Worm (Caenorhabditis elegans) whole organism, L3 larva: ENCODE results near the gene ins-20.

Experiments used
- R02D3.7 ChIP-seq: fragments of 150-350 bp; optimal IDR thresholded peaks from 2 replicates; lab custom pipeline; 2014; ENCODE audit warnings: missing biosample characterization, missing genetic modification characterization
- ZK546.5 ChIP-seq: sonication (generic microtip); optimal IDR thresholded peaks from 2 replicates; lab custom pipeline; 2017; ENCODE audit warnings: missing biosample characterization, missing genetic modification characterization
- aly-2 ChIP-seq: fragments of 150-350 bp; optimal IDR thresholded peaks from 2 replicates; lab custom pipeline; 2014; ENCODE audit warnings: missing biosample characterization, missing genetic modification characterization
- ama-1 ChIP-seq: fragments of 150-350 bp; optimal IDR thresholded peaks from 2 replicates; lab custom pipeline; 2018
- ceh-16 ChIP-seq: sonication (generic microtip); optimal IDR thresholded peaks from 2 replicates; lab custom pipeline; 2017; ENCODE audit warnings: missing biosample characterization, missing genetic modification characterization
- ceh-82 ChIP-seq: fragments of 150-350 bp; optimal IDR thresholded peaks from 2 replicates; lab custom pipeline; 2014; ENCODE audit warnings: missing biosample characterization, missing genetic modification characterization
- ceh-9 ChIP-seq: sonication (generic microtip); optimal IDR thresholded peaks from 2 replicates; lab custom pipeline; 2018; ENCODE audit warnings: missing biosample characterization, missing genetic modification characterization
- egl-27 ChIP-seq: sonication (generic microtip); optimal IDR thresholded peaks from 4 replicates; lab custom pipeline; 2017; ENCODE audit warnings: missing biosample characterization, missing genetic modification reagents, missing genetic modification characterization
- egl-5 ChIP-seq: fragments of 150-350 bp; optimal IDR thresholded peaks from 2 replicates; lab custom pipeline; 2017; ENCODE audit warnings: missing biosample characterization, missing genetic modification reagents, missing genetic modification characterization, inconsistent platforms
- eor-1 ChIP-seq, 2 experiments: fragments of 150-350 bp; optimal IDR thresholded peaks; 2 replicates each; lab custom pipeline; 2014 to 2018; ENCODE audit warnings: missing biosample characterization in 2 of 2, missing genetic modification characterization in 2 of 2
- fkh-10 ChIP-seq: sonication (generic microtip); optimal IDR thresholded peaks from 2 replicates; lab custom pipeline; 2017; ENCODE audit warnings: missing biosample characterization, missing genetic modification reagents, missing genetic modification characterization
- fkh-2 ChIP-seq: fragments of 150-350 bp; optimal IDR thresholded peaks from 2 replicates; lab custom pipeline; 2014; ENCODE audit warnings: missing biosample characterization, missing genetic modification reagents, missing genetic modification characterization
- fos-1 ChIP-seq: fragments of 150-350 bp; optimal IDR thresholded peaks from 2 replicates; lab custom pipeline; 2014; ENCODE audit warnings: missing biosample characterization, missing genetic modification characterization
- hmg-11 ChIP-seq: sonication (generic microtip); optimal IDR thresholded peaks from 2 replicates; lab custom pipeline; 2016; ENCODE audit warnings: missing genetic modification characterization, missing compliant biosample characterization
- jun-1 ChIP-seq: fragments of 150-350 bp; optimal IDR thresholded peaks from 2 replicates; lab custom pipeline; 2014; ENCODE audit warnings: missing biosample characterization, missing genetic modification reagents, missing genetic modification characterization
- lin-15B ChIP-seq: fragments of 150-350 bp; optimal IDR thresholded peaks from 2 replicates; lab custom pipeline; 2014; ENCODE audit warnings: missing biosample characterization, missing genetic modification characterization
- lin-39 ChIP-seq: fragments of 150-350 bp; optimal IDR thresholded peaks from 2 replicates; lab custom pipeline; 2018; ENCODE audit warnings: missing biosample characterization, missing genetic modification reagents, missing genetic modification characterization
- mml-1 ChIP-seq: fragments of 150-350 bp; sonication (generic microtip); optimal IDR thresholded peaks from 3 replicates; lab custom pipeline; 2014; ENCODE audit warnings: missing biosample characterization, missing genetic modification characterization
- nfya-1 ChIP-seq: sonication (generic microtip); optimal IDR thresholded peaks from 2 replicates; lab custom pipeline; 2017; ENCODE audit warnings: missing genetic modification characterization, mild to moderate bottlenecking, missing compliant biosample characterization, antibody characterized with exemption, moderate library complexity; ENCODE audit not compliant: insufficient read depth
- nhr-11 ChIP-seq: fragments of 150-350 bp; optimal IDR thresholded peaks from 2 replicates; lab custom pipeline; 2014; ENCODE audit warnings: missing biosample characterization, missing genetic modification characterization
- nhr-12 ChIP-seq: fragments of 150-350 bp; optimal IDR thresholded peaks from 2 replicates; lab custom pipeline; 2014; ENCODE audit warnings: missing biosample characterization, missing genetic modification characterization
- nhr-23 ChIP-seq: fragments of 150-350 bp; optimal IDR thresholded peaks from 2 replicates; lab custom pipeline; 2014; ENCODE audit warnings: missing biosample characterization, missing genetic modification reagents, missing genetic modification characterization
- nhr-237 ChIP-seq: fragments of 150-350 bp; optimal IDR thresholded peaks from 2 replicates; lab custom pipeline; 2014; ENCODE audit warnings: missing biosample characterization, missing genetic modification characterization
- nhr-28 ChIP-seq: fragments of 150-350 bp; optimal IDR thresholded peaks from 2 replicates; lab custom pipeline; 2014; ENCODE audit warnings: missing biosample characterization, missing genetic modification characterization
- nhr-77 ChIP-seq: fragments of 150-350 bp; optimal IDR thresholded peaks from 2 replicates; lab custom pipeline; 2014; ENCODE audit warnings: missing biosample characterization, missing genetic modification characterization
- pha-4 ChIP-seq: fragments of 150-350 bp; optimal IDR thresholded peaks from 2 replicates; lab custom pipeline; 2014; ENCODE audit warnings: missing biosample characterization, missing genetic modification reagents, missing genetic modification characterization
- pqm-1 ChIP-seq: fragments of 150-350 bp; optimal IDR thresholded peaks from 2 replicates; lab custom pipeline; 2017; ENCODE audit warnings: missing biosample characterization, missing genetic modification characterization, inconsistent platforms
- sea-2 ChIP-seq: fragments of 150-350 bp; sonication (generic microtip); optimal IDR thresholded peaks from 4 replicates; lab custom pipeline; 2014; ENCODE audit warnings: missing biosample characterization, missing genetic modification reagents, missing genetic modification characterization
- skn-1 ChIP-seq: fragments of 150-350 bp; optimal IDR thresholded peaks from 2 replicates; lab custom pipeline; 2014; ENCODE audit warnings: missing biosample characterization, missing genetic modification characterization
- snpc-4 ChIP-seq: fragments of 150-350 bp; optimal IDR thresholded peaks from 2 replicates; lab custom pipeline; 2014; ENCODE audit warnings: missing biosample characterization, missing genetic modification characterization
- tbx-2 ChIP-seq: sonication (generic microtip); optimal IDR thresholded peaks from 2 replicates; lab custom pipeline; 2016; ENCODE audit warnings: mild to moderate bottlenecking, missing genetic modification characterization, missing compliant biosample characterization
- unc-39 ChIP-seq: sonication (generic microtip); optimal IDR thresholded peaks from 4 replicates; lab custom pipeline; 2017; ENCODE audit warnings: missing biosample characterization, missing genetic modification characterization
- zag-1 ChIP-seq: fragments of 150-350 bp; optimal IDR thresholded peaks from 2 replicates; lab custom pipeline; 2014; ENCODE audit warnings: missing biosample characterization, missing genetic modification characterization
- ztf-11 ChIP-seq: fragments of 150-350 bp; optimal IDR thresholded peaks from 2 replicates; lab custom pipeline; 2014; ENCODE audit warnings: missing biosample characterization, missing genetic modification characterization

The ins-20 gene

ce11 chrII:6010544-6010943 lies at the start of gene ins-20:
TSS of gene ins-20 (plus strand) at chrII:6010844.
- TF ChIP-seq unc-39 (tag; lab: Kevin White, UChicago) = no peak
- TF ChIP-seq ZK546.5 (tag; lab: Kevin White, UChicago) = no peak
- TF ChIP-seq fkh-2 (tag; lab: Kevin White, UChicago) = no peak
- TF ChIP-seq sea-2 (GFP tag; lab: Kevin White, UChicago) = no peak
- no peak for TF ChIP-seq hmg-11
- no peak for TF ChIP-seq fos-1 (tag; lab: Kevin White, UChicago)
- no peak for TF ChIP-seq zag-1 (tag; lab: Kevin White, UChicago)
- TF ChIP-seq mml-1 = no peak

DNA sequence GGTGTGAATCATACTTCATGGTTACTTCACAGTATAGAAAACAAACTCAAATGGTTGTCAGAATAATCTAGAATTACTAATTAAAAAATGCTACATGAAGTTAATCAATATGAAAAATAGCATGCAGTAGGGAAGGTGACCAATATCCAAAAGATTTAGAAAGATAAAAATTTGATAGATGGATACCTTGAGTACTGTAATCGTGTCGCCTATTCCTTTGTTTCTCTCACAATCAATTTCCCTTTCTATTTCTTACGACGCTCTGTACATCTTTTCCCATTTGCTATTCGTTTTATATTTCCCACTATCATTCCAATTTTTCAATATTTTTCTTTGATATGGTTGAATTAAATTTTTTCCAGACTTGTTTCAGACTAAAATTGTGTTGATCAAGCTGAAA lies 49.3 kb upstream of the ins-20 start, which contains the start of gene B0034.7:
TSS of gene B0034.7 (plus strand) at position 301 of the 400 bp plus-strand sequence.
- TF ChIP-seq egl-27 (tag; lab: Kevin White, UChicago) = no peak
- TF ChIP-seq jun-1 (tag; lab: Kevin White, UChicago) = no peak
- TF ChIP-seq fos-1 (tag; lab: Kevin White, UChicago) = no peak
- no peak for TF ChIP-seq ztf-11 (tag; lab: Kevin White, UChicago)
- no peak for TF ChIP-seq lin-15B
- no peak for TF ChIP-seq skn-1
- TF ChIP-seq nhr-12 = no peak
- TF ChIP-seq ceh-9 (tag; lab: Kevin White, UChicago) = no peak
- no peak for TF ChIP-seq ceh-16
- TF ChIP-seq ZK546.5 (tag; lab: Kevin White, UChicago) = no peak

DNA sequence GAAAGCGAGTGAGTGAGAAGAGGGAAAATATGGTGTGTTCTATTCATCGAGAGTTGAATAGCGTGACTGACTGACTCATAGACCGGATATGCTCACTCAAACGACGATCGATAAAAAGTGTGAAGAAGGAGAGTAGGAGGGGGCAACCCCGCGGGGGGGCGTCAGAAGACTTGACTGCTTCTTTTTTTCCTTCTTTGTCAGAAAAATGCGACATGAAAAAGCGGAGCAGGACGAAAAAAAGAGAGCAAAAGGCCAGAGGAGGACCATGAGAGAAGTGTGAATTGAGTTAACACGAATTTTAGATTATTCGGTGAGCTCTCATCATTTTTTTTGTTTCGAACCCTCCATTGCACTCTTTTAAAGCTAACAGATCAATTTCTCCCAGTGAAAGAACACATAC lies 48.3 kb upstream of the ins-20 start:
- TF ChIP-seq ZK546.5 (tag; lab: Kevin White, UChicago) (no peak), fkh-10 (GFP tag; lab: Kevin White, UChicago) (peak; percentile 20), R02D3.7 (no peak), pha-4 (tag; lab: Kevin White, UChicago) (no peak), fkh-2 (tag; lab: Kevin White, UChicago) (no peak), ama-1 (lab: Kevin White, UChicago) (no peak), pqm-1 (tag; lab: Kevin White, UChicago) (no peak), hmg-11 (peak; percentile 20), aly-2 (tag; lab: Kevin White, UChicago) (no peak), ztf-11 (tag; lab: Kevin White, UChicago) (no peak), nhr-11 (tag; lab: Kevin White, UChicago) (no peak), snpc-4 (tag; lab: Kevin White, UChicago) (no peak), nfya-1 (tag; lab: Kevin White, UChicago) (peak; percentile 45), ceh-82 (tag; lab: Kevin White, UChicago) (no peak), fos-1 (tag; lab: Kevin White, UChicago) (no peak)

DNA sequence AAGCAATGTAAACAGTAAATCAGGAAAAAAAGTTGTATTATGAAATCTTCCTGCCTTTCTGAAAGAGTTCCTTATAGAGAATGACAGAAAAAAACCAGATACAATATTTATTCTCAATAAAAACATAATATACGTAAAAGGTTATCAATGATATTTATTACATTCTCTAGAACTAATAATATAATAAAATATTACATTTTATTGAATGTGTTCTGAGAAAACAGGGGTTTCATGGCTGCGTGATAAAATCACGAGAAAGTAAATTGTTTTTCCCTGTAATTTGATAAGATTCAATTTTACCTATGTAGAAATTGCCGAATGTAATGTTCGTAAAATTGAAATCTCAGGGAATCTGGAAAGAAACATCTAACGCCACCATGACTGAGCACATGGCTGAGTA lies 45.7 kb upstream of the ins-20 start:
- TF ChIP-seq sea-2 (GFP tag; lab: Kevin White, UChicago) (no peak), nhr-28 (tag; lab: Kevin White, UChicago) (no peak), tbx-2 (tag; lab: Kevin White, UChicago) (no peak), fos-1 (tag; lab: Kevin White, UChicago) (no peak), nhr-237 (tag; lab: Kevin White, UChicago) (no peak), mml-1 (no peak)

DNA sequence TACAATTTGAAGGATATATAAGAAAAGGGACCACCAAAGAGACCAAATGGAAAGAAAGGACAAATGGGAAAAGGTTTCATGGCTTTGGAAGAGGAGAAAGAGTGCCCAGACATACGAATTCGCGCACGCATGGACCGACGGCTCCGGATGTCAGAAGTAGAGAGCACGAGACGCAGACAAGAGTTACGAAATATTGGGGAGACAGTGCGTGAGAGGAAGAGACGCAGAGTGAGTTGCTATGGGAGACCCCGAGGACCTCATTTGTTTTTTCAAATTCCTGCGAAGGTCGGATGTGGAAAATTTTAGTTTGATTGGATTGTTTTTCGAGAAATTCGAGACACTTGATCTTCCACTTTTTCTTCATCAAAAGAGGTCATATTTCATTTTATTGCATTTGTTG lies 44.0 kb upstream of the ins-20 start:
- TF ChIP-seq egl-5 (tag; lab: Kevin White, UChicago) (peak; percentile 28), nhr-23 (no peak), eor-1 (tag; optimal IDR thresholded peaks at IDR 0.05; lab: Kevin White, UChicago) (no peak), nhr-237 (tag; lab: Kevin White, UChicago) (no peak), lin-39 (peak; percentile 57), jun-1 (tag; lab: Kevin White, UChicago) (no peak), ZK546.5 (tag; lab: Kevin White, UChicago) (no peak), snpc-4 (tag; lab: Kevin White, UChicago) (peak; percentile 78), nfya-1 (tag; lab: Kevin White, UChicago) (peak; percentile 60), fkh-10 (GFP tag; lab: Kevin White, UChicago) (peak; percentile 7)

DNA sequence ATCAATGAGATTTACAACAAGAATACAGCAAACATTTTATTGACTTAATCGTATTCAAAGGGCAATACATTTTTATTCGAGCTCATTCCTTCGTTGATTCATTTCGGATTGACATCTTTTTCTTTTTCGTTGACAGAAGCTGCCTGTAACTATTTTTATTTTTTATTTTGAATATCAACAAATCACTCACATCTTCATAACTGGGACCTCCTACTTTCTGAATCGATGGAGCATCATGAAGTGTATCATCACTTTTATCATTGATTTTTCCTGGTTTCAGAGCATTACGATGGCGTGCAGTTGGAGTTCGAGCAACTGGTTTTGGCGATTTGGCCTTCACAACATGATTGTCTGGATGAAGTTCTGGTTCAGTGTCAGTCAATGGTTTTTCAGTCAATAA lies 42.6 kb upstream of the ins-20 start, which contains the start of gene B0034.1:
TSS of gene B0034.1 (plus strand) at position 301 of the 400 bp plus-strand sequence.
- TF ChIP-seq ZK546.5 (tag; lab: Kevin White, UChicago) = no peak
- no peak for TF ChIP-seq nhr-77 (tag; lab: Kevin White, UChicago)
- no peak for TF ChIP-seq nhr-11 (tag; lab: Kevin White, UChicago)
